Fruit fly (Drosophila melanogaster): ENCODE data around the gene Traf4.
A peak's percentile ranks its signal among the peaks of the same experiment; 100 is the strongest.

The Traf4 gene

dm6 chr2L:4371516-4372136, 9.9 kb downstream of the Traf4 start (continued):
- peak; percentile 79 for TF ChIP-seq Sox102F (GFP tag; optimal IDR thresholded peaks at IDR 0.05)
- TF ChIP-seq CG32006 (GFP tag; optimal IDR thresholded peaks at IDR 0.05): peak; percentile 63
- peak; percentile 35 for TF ChIP-seq Eip93F (GFP tag; optimal IDR thresholded peaks at IDR 0.05)
- peak; percentile 29 for TF ChIP-seq CG31627 (GFP tag; optimal IDR thresholded peaks at IDR 0.05)
- peak; percentile 69 for TF ChIP-seq CG15336 (GFP tag; IDR thresholded peaks at IDR 0.05)
- peak; percentile 2 for TF ChIP-seq CG4318 (GFP tag; optimal IDR thresholded peaks at IDR 0.05)
- TF ChIP-seq Eip78C (GFP tag): peak; percentile 94
- peak; percentile 87 for TF ChIP-seq svp (GFP tag)
- TF ChIP-seq lz (GFP tag; optimal IDR thresholded peaks at IDR 0.05): peak; percentile 67
- TF ChIP-seq Hr38 (GFP tag; optimal IDR thresholded peaks at IDR 0.05): no peak
- peak; percentile 35 for TF ChIP-seq CG10631 (GFP tag; optimal IDR thresholded peaks at IDR 0.05)
- peak; percentile 23 for TF ChIP-seq cyc (GFP tag; optimal IDR thresholded peaks at IDR 0.05)
- peak; percentile 67 for TF ChIP-seq Smox (GFP tag; optimal IDR thresholded peaks at IDR 0.05)
- TF ChIP-seq Ets21C (GFP tag; optimal IDR thresholded peaks at IDR 0.05): peak; percentile 27
- TF ChIP-seq CG8119 (GFP tag; IDR thresholded peaks at IDR 0.05): peak; percentile 80
- TF ChIP-seq fkh (GFP tag; optimal IDR thresholded peaks at IDR 0.05): peak; percentile 4
- peak; percentile 77 for TF ChIP-seq CG34406 (GFP tag; optimal IDR thresholded peaks at IDR 0.05)
- TF ChIP-seq achi (GFP tag; optimal IDR thresholded peaks at IDR 0.05): peak; percentile 70
- TF ChIP-seq CG1621 (tag; optimal IDR thresholded peaks at IDR 0.05): peak; percentile 55
- peak; percentile 68 for TF ChIP-seq topi (GFP tag; optimal IDR thresholded peaks at IDR 0.05)
- TF ChIP-seq salr (GFP tag; optimal IDR thresholded peaks at IDR 0.05): peak in 1 of 2 experiments; percentile 45
- peak; percentile 42 for TF ChIP-seq Sox15 (GFP tag; optimal IDR thresholded peaks at IDR 0.05)
- peak; percentile 4 for TF ChIP-seq spab (GFP tag; optimal IDR thresholded peaks at IDR 0.05)
- TF ChIP-seq Sox14 (GFP tag; optimal IDR thresholded peaks at IDR 0.05): peak; percentile 76
- peak; percentile 10 for TF ChIP-seq CG7368 (GFP tag; optimal IDR thresholded peaks at IDR 0.05)
- peak; percentile 31 for TF ChIP-seq vri (GFP tag; optimal IDR thresholded peaks at IDR 0.05)
- peak; percentile 53 for TF ChIP-seq OdsH (GFP tag; optimal IDR thresholded peaks at IDR 0.05)
- no peak for TF ChIP-seq Gug (GFP tag; IDR thresholded peaks at IDR 0.05)
- peak; percentile 60 for TF ChIP-seq CG3919 (GFP tag; optimal IDR thresholded peaks at IDR 0.05)

DNA sequence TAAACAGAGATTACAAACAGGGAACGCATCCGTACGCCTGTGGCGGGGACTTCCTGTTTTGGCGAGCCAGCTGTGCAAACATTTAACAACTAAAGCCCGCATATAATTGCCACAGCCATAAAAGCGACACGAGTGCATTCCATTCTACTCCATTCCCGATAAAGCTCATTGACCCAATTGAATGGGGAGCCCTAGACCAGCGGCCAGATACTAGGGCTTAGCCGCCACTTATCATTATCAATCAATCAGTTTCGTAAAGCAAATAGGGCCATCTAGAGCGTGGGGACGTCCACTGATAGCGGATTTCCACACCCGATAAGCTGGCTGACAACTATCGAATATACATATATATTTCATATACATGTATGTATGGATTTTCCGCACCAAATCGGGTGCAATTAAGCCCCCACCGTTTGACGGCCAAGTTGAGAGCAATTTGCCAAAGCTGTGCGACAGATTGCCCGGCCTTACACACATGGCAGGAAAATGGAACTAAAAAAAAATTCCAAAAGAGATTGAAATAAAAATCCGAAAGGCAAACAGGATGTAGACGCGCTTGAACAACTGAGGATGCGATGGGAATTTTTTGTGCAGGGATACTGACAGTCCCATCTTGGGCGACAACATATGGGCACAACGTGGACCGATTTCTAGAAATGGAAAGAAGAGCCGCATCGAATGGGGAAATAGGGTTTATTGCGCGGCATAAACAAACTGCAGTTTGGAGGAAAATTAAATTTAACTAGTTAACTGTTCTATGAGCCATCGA, 11.3 kb downstream of the Traf4 start:
- TF ChIP-seq svp (GFP tag) (peak; percentile 25), fkh (GFP tag; optimal IDR thresholded peaks at IDR 0.05) (peak; percentile 29), CG11762 (GFP tag; optimal IDR thresholded peaks at IDR 0.05; ENCODE audit: insufficient read depth) (no peak), CG9139 (GFP tag; optimal IDR thresholded peaks at IDR 0.05) (no peak), CG15336 (GFP tag; IDR thresholded peaks at IDR 0.05) (no peak), OdsH (GFP tag; optimal IDR thresholded peaks at IDR 0.05) (no peak), CG34406 (GFP tag; optimal IDR thresholded peaks at IDR 0.05) (no peak), pdm3 (GFP tag; optimal IDR thresholded peaks at IDR 0.05) (no peak), dac (GFP tag; optimal IDR thresholded peaks at IDR 0.05) (no peak), Hr4 (GFP tag; optimal IDR thresholded peaks at IDR 0.05) (no peak), Sox102F (GFP tag; optimal IDR thresholded peaks at IDR 0.05) (no peak)

- TF ChIP-seq dsx (GFP tag; optimal IDR thresholded peaks at IDR 0.05; ENCODE audit: poor library complexity, severe bottlenecking) (peak; percentile 19), CG15336 (GFP tag; IDR thresholded peaks at IDR 0.05) (peak; percentile 25; the same call in 1 of the 2 replicates), Sox102F (GFP tag; optimal IDR thresholded peaks at IDR 0.05) (no peak), Eip78C (GFP tag) (peak; percentile 64), CG11902 (GFP tag; optimal IDR thresholded peaks at IDR 0.05) (no peak), CG3032 (tag; optimal IDR thresholded peaks at IDR 0.05) (peak; percentile 9), vri (GFP tag; optimal IDR thresholded peaks at IDR 0.05) (no peak), CG6808 (GFP tag; optimal IDR thresholded peaks at IDR 0.05) (peak; percentile 68), fkh (GFP tag; optimal IDR thresholded peaks at IDR 0.05) (peak; percentile 82), ss (GFP tag; optimal IDR thresholded peaks at IDR 0.05) (peak; percentile 51 to 63), spab (GFP tag; optimal IDR thresholded peaks at IDR 0.05) (peak; percentile 47), CG9139 (GFP tag; optimal IDR thresholded peaks at IDR 0.05) (peak; percentile 20), Sox14 (GFP tag; optimal IDR thresholded peaks at IDR 0.05) (no peak), CG6854 (GFP tag; optimal IDR thresholded peaks at IDR 0.05) (peak; percentile 40), Lpt (GFP tag; optimal IDR thresholded peaks at IDR 0.05) (peak; percentile 56), CG31627 (GFP tag; optimal IDR thresholded peaks at IDR 0.05) (no peak), CG6163 (GFP tag; IDR thresholded peaks at IDR 0.05) (peak; percentile 16; the same call in 1 of the 3 replicates), CG3919 (GFP tag; optimal IDR thresholded peaks at IDR 0.05) (no peak)
Observed at dm6 chr2L:4375035-4376009, 13.6 kb downstream of the Traf4 start.
